Worm (Caenorhabditis elegans): ENCODE results near the gene tps-1.
A peak's percentile ranks its signal among the peaks of the same experiment; 100 is the strongest.

Gene tps-1

ce11 chrX:17434234-17434633 is 40.1 kb downstream of the tps-1 start, which contains the start of gene fubl-3 (continued):
- no peak for TF ChIP-seq skn-1 (tag; optimal IDR thresholded peaks at IDR 0.05)
- no peak for TF ChIP-seq ZK337.2 (GFP tag; IDR thresholded peaks at IDR 0.05)
- TF ChIP-seq lin-1 (GFP tag; IDR thresholded peaks at IDR 0.05): no peak
- no peak for TF ChIP-seq mxl-2 (GFP tag; conservative IDR thresholded peaks at IDR 0.05)
- TF ChIP-seq mes-2 (tag; optimal IDR thresholded peaks at IDR 0.05; ENCODE audit: poor library complexity, severe bottlenecking): peak; percentile 54
- peak; percentile 44; the same call in 1 of the 2 replicates for TF ChIP-seq dmd-6 (GFP tag; IDR thresholded peaks at IDR 0.05)
- no peak for TF ChIP-seq ceh-62 (tag; optimal IDR thresholded peaks at IDR 0.05)

DNA sequence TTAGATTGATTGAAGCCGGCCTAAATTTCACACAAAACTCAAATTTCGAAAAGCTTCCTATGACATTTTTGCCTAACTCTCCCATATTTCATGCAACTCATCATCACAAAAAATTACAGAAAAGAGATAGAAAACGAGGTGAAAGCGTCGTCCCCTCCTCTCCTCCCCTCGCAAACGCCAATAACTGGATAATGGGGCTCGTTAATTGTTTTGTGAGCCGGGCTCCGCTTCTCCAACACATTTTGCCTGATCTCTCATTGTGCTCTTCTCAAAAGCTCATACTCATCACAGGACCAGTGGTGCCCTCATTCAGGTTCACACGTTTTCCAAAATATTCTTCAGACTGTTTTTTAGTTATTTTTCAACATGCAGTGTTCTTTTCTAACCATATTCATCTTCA is 45.5 kb downstream of the tps-1 start, which contains the start of gene pbo-6:
pbo-6 (plus strand) TSS at position 240 of the 400 bp plus-strand sequence.
- no peak for TF ChIP-seq unc-62 (GFP tag; optimal IDR thresholded peaks at IDR 0.05 in 1 of 2)
- TF ChIP-seq unc-62 (tag; optimal IDR thresholded peaks at IDR 0.05): no peak
- no peak for TF ChIP-seq daf-12 (tag; optimal IDR thresholded peaks at IDR 0.05)
- TF ChIP-seq mdt-29 (GFP tag; IDR thresholded peaks at IDR 0.05): no peak
- TF ChIP-seq lsy-2 (tag; optimal IDR thresholded peaks at IDR 0.05): no peak
- no peak for TF ChIP-seq lin-15B (tag; optimal IDR thresholded peaks at IDR 0.05)
- TF ChIP-seq lin-38 (GFP tag; IDR thresholded peaks at IDR 0.05): no peak
- TF ChIP-seq unc-130 (GFP tag; optimal IDR thresholded peaks at IDR 0.05): no peak
- no peak for TF ChIP-seq ctbp-1 (GFP tag; IDR thresholded peaks at IDR 0.05)
- TF ChIP-seq nhr-41 (GFP tag; IDR thresholded peaks at IDR 0.05): no peak
- no peak for TF ChIP-seq nhr-76 (tag; optimal IDR thresholded peaks at IDR 0.05)
- TF ChIP-seq ceh-28 (tag; optimal IDR thresholded peaks at IDR 0.05): no peak
- no peak for TF ChIP-seq madf-5 (GFP tag; IDR thresholded peaks at IDR 0.05)
- TF ChIP-seq ZK337.2 (GFP tag; IDR thresholded peaks at IDR 0.05): no peak
- no peak for TF ChIP-seq fos-1 (tag; optimal IDR thresholded peaks at IDR 0.05)
- no peak for TF ChIP-seq snpc-4 (tag; optimal IDR thresholded peaks at IDR 0.05)
- no peak for TF ChIP-seq hlh-30 (tag; optimal IDR thresholded peaks at IDR 0.05; ENCODE audit: insufficient read depth)
- TF ChIP-seq skn-1 (tag; optimal IDR thresholded peaks at IDR 0.05): no peak
- TF ChIP-seq aha-1 (tag): no peak
- no peak for TF ChIP-seq mxl-3 (GFP tag; optimal IDR thresholded peaks at IDR 0.05)

ce11 chrX:17427778-17428177 is 46.6 kb downstream of the tps-1 start:
- TF ChIP-seq mes-2 (tag; optimal IDR thresholded peaks at IDR 0.05; ENCODE audit: poor library complexity, severe bottlenecking) (no peak), arid-1 (GFP tag; conservative IDR thresholded peaks at IDR 0.05) (no peak), saeg-2 (GFP tag; IDR thresholded peaks at IDR 0.05) (no peak), snpc-4 (tag; optimal IDR thresholded peaks at IDR 0.05) (no peak), Y5F2A.4 (GFP tag; optimal IDR thresholded peaks at IDR 0.05) (no peak), nhr-77 (tag; optimal IDR thresholded peaks at IDR 0.05) (no peak), tag-97 (GFP tag; IDR thresholded peaks at IDR 0.05) (no peak), ceh-20 (GFP tag; IDR thresholded peaks at IDR 0.05) (no peak), dmd-6 (GFP tag; IDR thresholded peaks at IDR 0.05) (no peak), ces-1 (GFP tag; optimal IDR thresholded peaks at IDR 0.05) (no peak), lin-13 (GFP tag; optimal IDR thresholded peaks at IDR 0.05) (no peak), hlh-11 (tag; optimal IDR thresholded peaks at IDR 0.05) (peak; percentile 61), daf-12 (tag; optimal IDR thresholded peaks at IDR 0.05) (no peak), F49E8.2 (tag; optimal IDR thresholded peaks at IDR 0.05; ENCODE audit: borderline replicate concordance) (no peak), unc-130 (GFP tag; optimal IDR thresholded peaks at IDR 0.05) (no peak), nhr-28 (tag; optimal IDR thresholded peaks at IDR 0.05) (peak; percentile 70), zfp-2 (tag; optimal IDR thresholded peaks at IDR 0.05) (no peak), pqm-1 (tag; optimal IDR thresholded peaks at IDR 0.05) (no peak), mep-1 (tag; optimal IDR thresholded peaks at IDR 0.05) (peak; percentile 43), hlh-30 (tag; optimal IDR thresholded peaks at IDR 0.05; ENCODE audit: insufficient read depth) (peak; percentile 62), mdl-1 (tag; optimal IDR thresholded peaks at IDR 0.05) (peak in 1 of 2 experiments; percentile 11), aha-1 (tag) (no peak), daf-8 (GFP tag; IDR thresholded peaks at IDR 0.05) (no peak), duxl-1 (tag; optimal IDR thresholded peaks at IDR 0.05; ENCODE audit: poor library complexity) (no peak), unc-62 (GFP tag; optimal IDR thresholded peaks at IDR 0.05 in 1 of 2) (peak in 1 of 2 experiments; percentile 98), unc-62 (tag; optimal IDR thresholded peaks at IDR 0.05) (no peak), lin-39 (tag; optimal IDR thresholded peaks at IDR 0.05) (no peak), lsy-2 (tag; optimal IDR thresholded peaks at IDR 0.05) (peak in 1 of 2 experiments; percentile 79), madf-5 (GFP tag; IDR thresholded peaks at IDR 0.05) (no peak), zag-1 (tag; optimal IDR thresholded peaks at IDR 0.05) (no peak)

Data from whole organism, L4 larva.